Worm (Caenorhabditis elegans) whole organism, late embryonic: ENCODE results near the gene gldi-1.

ENCODE experiments used
- K09A11.1 ChIP-seq: sonication (generic microtip); optimal IDR thresholded peaks from 2 replicates; lab custom pipeline; 2017; ENCODE audit warnings: antibody characterized with exemption, mild to moderate bottlenecking, missing genetic modification characterization, missing compliant biosample characterization; ENCODE audit not compliant: insufficient read depth
- ahr-1 ChIP-seq: sonication (generic microtip); optimal IDR thresholded peaks from 2 replicates; lab custom pipeline; 2016; ENCODE audit warnings: missing genetic modification characterization, missing compliant biosample characterization
- ama-1 ChIP-seq: fragments of 150-350 bp; optimal IDR thresholded peaks from 2 replicates; lab custom pipeline; 2014
- ceh-18 ChIP-seq: sonication (generic microtip); optimal IDR thresholded peaks from 2 replicates; lab custom pipeline; 2016; ENCODE audit warnings: missing genetic modification characterization, missing compliant biosample characterization
- ceh-19 ChIP-seq: fragments of 200-800 bp; sonication (Bioruptor generic); optimal IDR thresholded peaks from 2 replicates; lab custom pipeline; 2018; ENCODE audit warnings: mild to moderate bottlenecking, missing genetic modification characterization, missing compliant biosample characterization
- ceh-22 ChIP-seq: sonication (generic microtip); optimal IDR thresholded peaks from 2 replicates; lab custom pipeline; 2017; ENCODE audit warnings: missing biosample characterization, missing genetic modification characterization
- ceh-30 ChIP-seq: fragments of 150-350 bp; optimal IDR thresholded peaks from 2 replicates; lab custom pipeline; 2014; ENCODE audit warnings: missing biosample characterization, missing genetic modification characterization
- ceh-45 ChIP-seq: fragments of 200-800 bp; sonication (Bioruptor generic); IDR thresholded peaks from 2 replicates; pipeline ENCODE4 v1.3.6; 2022; ENCODE audit warnings: missing genetic modification reagents, missing genetic modification characterization, missing compliant biosample characterization
- ceh-48 ChIP-seq: sonication (generic microtip); optimal IDR thresholded peaks from 2 replicates; lab custom pipeline; 2016; ENCODE audit warnings: missing genetic modification characterization, inconsistent platforms, missing compliant biosample characterization
- ceh-9 ChIP-seq: sonication (generic microtip); optimal IDR thresholded peaks from 2 replicates; lab custom pipeline; 2016; ENCODE audit warnings: mild to moderate bottlenecking, missing genetic modification characterization, inconsistent platforms, missing compliant biosample characterization
- elt-2 ChIP-seq: sonication (generic microtip); optimal IDR thresholded peaks from 2 replicates; lab custom pipeline; 2016; ENCODE audit warnings: missing genetic modification reagents, missing genetic modification characterization, missing compliant biosample characterization
- eyg-1 ChIP-seq: sonication (generic microtip); optimal IDR thresholded peaks from 2 replicates; lab custom pipeline; 2016; ENCODE audit warnings: missing genotype, missing genetic modification characterization, missing compliant biosample characterization
- fkh-10 ChIP-seq: fragments of 150-350 bp; optimal IDR thresholded peaks from 2 replicates; lab custom pipeline; 2014; ENCODE audit warnings: missing biosample characterization, missing genetic modification reagents, missing genetic modification characterization
- fkh-6 ChIP-seq: sonication (generic microtip); optimal IDR thresholded peaks from 2 replicates; lab custom pipeline; 2016; ENCODE audit warnings: missing genetic modification characterization, missing compliant biosample characterization
- gmeb-2 ChIP-seq: sonication (generic microtip); optimal IDR thresholded peaks from 2 replicates; lab custom pipeline; 2016; ENCODE audit warnings: missing genetic modification characterization, inconsistent platforms, missing compliant biosample characterization
- hlh-15 ChIP-seq: sonication (generic microtip); optimal IDR thresholded peaks from 2 replicates; lab custom pipeline; 2016; ENCODE audit warnings: missing genetic modification characterization, missing compliant biosample characterization
- hlh-30 ChIP-seq: sonication (generic microtip); optimal IDR thresholded peaks from 2 replicates; lab custom pipeline; 2017; ENCODE audit warnings: antibody characterized with exemption, missing genetic modification characterization, missing compliant biosample characterization; ENCODE audit not compliant: insufficient read depth
- hlh-8 ChIP-seq: sonication (generic microtip); optimal IDR thresholded peaks from 2 replicates; lab custom pipeline; 2016; ENCODE audit warnings: missing genotype, missing genetic modification characterization, missing compliant biosample characterization
- madf-2 ChIP-seq: sonication (generic microtip); optimal IDR thresholded peaks from 2 replicates; lab custom pipeline; 2017; ENCODE audit warnings: missing genetic modification characterization, missing compliant biosample characterization
- mec-3 ChIP-seq: sonication (generic microtip); optimal IDR thresholded peaks from 2 replicates; lab custom pipeline; 2016; ENCODE audit warnings: borderline replicate concordance, missing genetic modification characterization, missing compliant biosample characterization
- nfya-1 ChIP-seq: sonication (generic microtip); optimal IDR thresholded peaks from 2 replicates; lab custom pipeline; 2017; ENCODE audit warnings: missing genetic modification characterization, mild to moderate bottlenecking, missing compliant biosample characterization, antibody characterized with exemption, moderate library complexity
- nhr-11 ChIP-seq: fragments of 150-350 bp; optimal IDR thresholded peaks from 2 replicates; lab custom pipeline; 2014; ENCODE audit warnings: missing biosample characterization, missing genetic modification characterization
- npax-4 ChIP-seq: sonication (generic microtip); optimal IDR thresholded peaks from 2 replicates; lab custom pipeline; 2016; ENCODE audit warnings: missing genetic modification characterization, missing compliant biosample characterization
- pag-3 ChIP-seq: sonication (generic microtip); optimal IDR thresholded peaks from 2 replicates; lab custom pipeline; 2016; ENCODE audit warnings: missing compliant biosample characterization, missing genetic modification characterization, borderline replicate concordance
- pat-9 ChIP-seq: fragments of 200-800 bp; sonication (Bioruptor generic); optimal IDR thresholded peaks from 2 replicates; lab custom pipeline; 2018; ENCODE audit warnings: mild to moderate bottlenecking, missing genetic modification characterization, moderate library complexity, missing compliant biosample characterization
- pax-1 ChIP-seq: fragments of 150-350 bp; optimal IDR thresholded peaks from 2 replicates; lab custom pipeline; 2014; ENCODE audit warnings: missing biosample characterization, missing genetic modification characterization
- pha-4 ChIP-seq: fragments of 150-350 bp; optimal IDR thresholded peaks from 2 replicates; lab custom pipeline; 2018; ENCODE audit warnings: missing biosample characterization, missing genetic modification reagents, missing genetic modification characterization
- pqm-1 ChIP-seq: sonication (generic microtip); optimal IDR thresholded peaks from 2 replicates; lab custom pipeline; 2016; ENCODE audit warnings: missing genetic modification characterization, missing compliant biosample characterization
- pros-1 ChIP-seq: fragments of 150-350 bp; optimal IDR thresholded peaks from 2 replicates; lab custom pipeline; 2014; ENCODE audit warnings: missing biosample characterization, missing genetic modification reagents, missing genetic modification characterization
- rnt-1 ChIP-seq: sonication (generic microtip); optimal IDR thresholded peaks from 2 replicates; lab custom pipeline; 2016; ENCODE audit warnings: missing genetic modification characterization, missing compliant biosample characterization
- sox-2 ChIP-seq: fragments of 200-800 bp; sonication (Bioruptor generic); IDR thresholded peaks from 2 replicates; pipeline ENCODE4 v1.3.6; 2022; ENCODE audit warnings: missing genetic modification reagents, missing genetic modification characterization, missing compliant biosample characterization
- sox-4 ChIP-seq: sonication (generic microtip); optimal IDR thresholded peaks from 2 replicates; lab custom pipeline; 2017; ENCODE audit warnings: mild to moderate bottlenecking, missing genetic modification characterization, inconsistent platforms, missing compliant biosample characterization
- tbx-2 ChIP-seq: sonication (generic microtip); optimal IDR thresholded peaks from 2 replicates; lab custom pipeline; 2016; ENCODE audit warnings: missing genetic modification characterization, missing compliant biosample characterization
- tbx-7 ChIP-seq: sonication (generic microtip); optimal IDR thresholded peaks from 2 replicates; lab custom pipeline; 2016; ENCODE audit warnings: missing genotype, missing genetic modification characterization, missing compliant biosample characterization
- unc-3 ChIP-seq, 2 experiments: fragments of 200-800 bp in 1 of 2; sonication (Bioruptor generic) in 1 of 2; sonication (generic microtip) in 1 of 2; conservative IDR thresholded peaks in 1 of 2; optimal IDR thresholded peaks in 1 of 2; 2 replicates each; pipeline versions ENCODE4 v1.3.6 to Lab custom; 2016 to 2022; ENCODE audit warnings: missing compliant biosample characterization in 2 of 2, missing genetic modification characterization in 2 of 2, missing genetic modification reagents in 1 of 2
- unc-42 ChIP-seq: sonication (generic microtip); optimal IDR thresholded peaks from 2 replicates; lab custom pipeline; 2016; ENCODE audit warnings: missing genotype, missing genetic modification characterization, missing compliant biosample characterization
- unc-55 ChIP-seq: sonication (generic microtip); optimal IDR thresholded peaks from 2 replicates; lab custom pipeline; 2017; ENCODE audit warnings: missing biosample characterization, missing genetic modification reagents, missing genetic modification characterization
- unc-86 ChIP-seq: sonication (generic microtip); optimal IDR thresholded peaks from 2 replicates; lab custom pipeline; 2016; ENCODE audit warnings: missing genetic modification characterization, missing compliant biosample characterization
- zip-5 ChIP-seq: sonication (generic microtip); optimal IDR thresholded peaks from 2 replicates; lab custom pipeline; 2016; ENCODE audit warnings: missing genetic modification characterization, missing compliant biosample characterization

Gene gldi-1

ce11 chrII:461297-461696 lies 22.9 kb downstream of the gldi-1 start:
- no peak for TF ChIP-seq tbx-2 (tag; lab: Kevin White, UChicago)
- no peak for TF ChIP-seq hlh-8 (tag; lab: Kevin White, UChicago)
- no peak for TF ChIP-seq rnt-1
- TF ChIP-seq madf-2 (tag; lab: Kevin White, UChicago) = no peak
- TF ChIP-seq unc-3 (GFP tag; conservative IDR thresholded peaks at IDR 0.05; lab: Robert Waterston, UW) = no peak
- no peak for TF ChIP-seq unc-3 (tag; optimal IDR thresholded peaks at IDR 0.05; lab: Kevin White, UChicago)
- TF ChIP-seq ceh-18 (tag; lab: Kevin White, UChicago) = no peak
- no peak for TF ChIP-seq mec-3 (tag; lab: Kevin White, UChicago)
- no peak for TF ChIP-seq ceh-19 (GFP tag; lab: Kevin White, UChicago)
- TF ChIP-seq ceh-22 = no peak
- TF ChIP-seq ceh-45 = no peak
- no peak for TF ChIP-seq nhr-11 (tag; lab: Kevin White, UChicago)
- TF ChIP-seq unc-42 (tag; lab: Kevin White, UChicago) = no peak
- no peak for TF ChIP-seq ceh-30
- TF ChIP-seq hlh-15 (tag; lab: Kevin White, UChicago) = no peak
- no peak for TF ChIP-seq pag-3
- TF ChIP-seq sox-4 = no peak
- TF ChIP-seq ahr-1 (tag; lab: Kevin White, UChicago) = no peak

- TF ChIP-seq nhr-11 (tag; lab: Kevin White, UChicago) (no peak), fkh-10 (GFP tag; lab: Kevin White, UChicago) (no peak), hlh-30 (tag; lab: Kevin White, UChicago) (no peak), ama-1 (lab: Kevin White, UChicago) (no peak), K09A11.1 (tag; lab: Kevin White, UChicago) (no peak), unc-42 (tag; lab: Kevin White, UChicago) (no peak), unc-55 (no peak), zip-5 (no peak), pros-1 (tag; lab: Kevin White, UChicago) (no peak), pha-4 (tag; lab: Kevin White, UChicago) (no peak), sox-4 (no peak)
Observed at ce11 chrII:460835-461234, 23.3 kb downstream of the gldi-1 start, which contains the start of gene W10D9.3. Gene W10D9.3, minus strand, starts transcription at chrII:460935.

DNA sequence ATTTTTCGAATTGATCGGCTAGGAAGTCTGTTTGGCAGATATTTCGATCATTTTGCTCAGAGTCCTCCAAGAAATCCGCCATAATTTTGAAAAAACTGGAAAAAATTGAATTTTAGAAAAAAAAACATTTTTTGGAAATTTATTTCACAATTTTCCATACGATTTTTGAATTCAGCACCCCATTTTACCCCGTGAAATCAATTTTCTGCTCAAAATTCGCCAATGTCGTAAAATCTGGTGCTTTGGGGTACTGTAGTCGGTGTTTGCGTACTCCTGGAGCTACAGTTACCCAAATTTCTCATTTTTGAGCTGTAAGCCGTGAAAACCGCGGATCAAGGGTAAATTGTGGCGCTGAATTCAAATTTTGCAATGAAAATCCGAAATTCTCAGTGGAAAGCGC lies 26.4 kb downstream of the gldi-1 start, which contains the start of gene gvd-1:
Gene gvd-1, minus strand, starts transcription at position 101 of the 400 bp plus-strand sequence.
- TF ChIP-seq tbx-2 (tag; lab: Kevin White, UChicago) (no peak), sox-2 (GFP tag; lab: Robert Waterston, UW) (no peak), fkh-6 (tag; lab: Kevin White, UChicago) (no peak), ceh-48 (tag; lab: Kevin White, UChicago) (no peak), zip-5 (no peak)

DNA sequence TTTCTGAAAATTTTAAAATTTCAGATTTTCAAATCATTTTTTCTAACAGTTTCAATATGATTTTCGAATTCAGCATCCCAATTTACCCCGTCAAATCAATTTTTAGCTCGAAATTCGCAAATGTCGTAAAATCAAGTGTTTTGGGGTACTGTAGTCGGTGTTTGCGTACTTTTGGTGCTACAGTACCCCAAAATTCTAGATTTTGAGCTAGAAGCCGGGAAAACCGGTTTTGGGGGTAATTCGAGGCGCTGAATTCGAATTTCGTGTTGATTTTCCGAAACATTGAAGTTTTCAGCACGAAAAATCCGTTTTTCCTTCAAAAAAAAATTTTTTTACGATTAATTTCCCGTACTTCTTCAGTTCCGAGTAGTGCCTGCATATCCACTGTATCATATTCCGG lies 27.8 kb downstream of the gldi-1 start:
- TF ChIP-seq nfya-1 (tag; lab: Kevin White, UChicago) (no peak), ceh-45 (no peak), pat-9 (tag; lab: Kevin White, UChicago) (no peak), elt-2 (tag; lab: Kevin White, UChicago) (no peak), K09A11.1 (tag; lab: Kevin White, UChicago) (no peak), madf-2 (tag; lab: Kevin White, UChicago) (no peak), ceh-19 (GFP tag; lab: Kevin White, UChicago) (no peak), ceh-9 (tag; lab: Kevin White, UChicago) (no peak), eyg-1 (no peak), pqm-1 (tag; lab: Kevin White, UChicago) (no peak), gmeb-2 (no peak), unc-42 (tag; lab: Kevin White, UChicago) (no peak), npax-4 (no peak), pax-1 (tag; lab: Kevin White, UChicago) (no peak), tbx-2 (tag; lab: Kevin White, UChicago) (no peak), unc-86 (no peak), tbx-7 (tag; lab: Kevin White, UChicago) (no peak)
- TF ChIP-seq, all 69 proteins: peak for 0
